Fruit fly (Drosophila melanogaster): ENCODE measurements around the gene CG43085.

Gene CG43085

dm6 chr3L:17657728-17658379 is 11.3 kb upstream of the CG43085 start (continued):
- TF ChIP-seq ss (GFP tag; optimal IDR thresholded peaks at IDR 0.05) (peak; percentile 70 to 82), CG9139 (GFP tag; optimal IDR thresholded peaks at IDR 0.05) (peak; percentile 75), Sox15 (GFP tag; optimal IDR thresholded peaks at IDR 0.05) (peak; percentile 58), svp (GFP tag) (peak; percentile 89), CG32006 (GFP tag; optimal IDR thresholded peaks at IDR 0.05) (peak; percentile 88), Ets96B (tag; optimal IDR thresholded peaks at IDR 0.05) (peak; percentile 86), Met (GFP tag; optimal IDR thresholded peaks at IDR 0.05) (peak; percentile 78), CG8319 (GFP tag; optimal IDR thresholded peaks at IDR 0.05) (peak; percentile 54), Blimp-1 (GFP tag; optimal IDR thresholded peaks at IDR 0.05) (peak; percentile 10), achi (GFP tag; optimal IDR thresholded peaks at IDR 0.05) (peak; percentile 87), fkh (GFP tag; optimal IDR thresholded peaks at IDR 0.05) (no peak), CG6808 (GFP tag; optimal IDR thresholded peaks at IDR 0.05) (peak; percentile 84), Smox (GFP tag; optimal IDR thresholded peaks at IDR 0.05) (peak; percentile 64), Ets21C (GFP tag; optimal IDR thresholded peaks at IDR 0.05) (peak; percentile 38), spab (GFP tag; optimal IDR thresholded peaks at IDR 0.05) (peak; percentile 80), Gug (GFP tag; IDR thresholded peaks at IDR 0.05) (peak; percentile 64), fd85E (GFP tag; optimal IDR thresholded peaks at IDR 0.05) (no peak), CG6163 (GFP tag; IDR thresholded peaks at IDR 0.05) (peak; percentile 77; the same call in 2 of the 3 replicates), Eip78C (GFP tag) (peak; percentile 95), Hr38 (GFP tag; optimal IDR thresholded peaks at IDR 0.05) (no peak), CG10669 (GFP tag; optimal IDR thresholded peaks at IDR 0.05) (peak; percentile 83), vri (GFP tag; optimal IDR thresholded peaks at IDR 0.05) (peak; percentile 42), CG11294 (GFP tag; IDR thresholded peaks at IDR 0.05) (peak; percentile 66; the same call in 1 of the 2 replicates), CG10631 (GFP tag; optimal IDR thresholded peaks at IDR 0.05) (peak; percentile 68), Eip75B (GFP tag; optimal IDR thresholded peaks at IDR 0.05) (peak; percentile 82), dac (GFP tag; optimal IDR thresholded peaks at IDR 0.05) (peak; percentile 57), CG11902 (GFP tag; optimal IDR thresholded peaks at IDR 0.05) (peak; percentile 60), CG1621 (tag; optimal IDR thresholded peaks at IDR 0.05) (peak; percentile 84), CG8632 (GFP tag; optimal IDR thresholded peaks at IDR 0.05) (peak; percentile 83), eg (GFP tag; IDR thresholded peaks at IDR 0.05) (peak; percentile 81), CG11762 (GFP tag; optimal IDR thresholded peaks at IDR 0.05; ENCODE audit: insufficient read depth) (peak; percentile 66), dsx (GFP tag; optimal IDR thresholded peaks at IDR 0.05; ENCODE audit: poor library complexity, severe bottlenecking) (peak; percentile 82), net (GFP tag; optimal IDR thresholded peaks at IDR 0.05) (peak; percentile 88), cyc (GFP tag; optimal IDR thresholded peaks at IDR 0.05) (peak; percentile 72), acj6 (GFP tag; optimal IDR thresholded peaks at IDR 0.05) (peak; percentile 83), lz (GFP tag; optimal IDR thresholded peaks at IDR 0.05) (peak; percentile 73), CG34406 (GFP tag; optimal IDR thresholded peaks at IDR 0.05) (peak; percentile 77), CG3919 (GFP tag; optimal IDR thresholded peaks at IDR 0.05) (peak; percentile 80), CG6276 (GFP tag; optimal IDR thresholded peaks at IDR 0.05) (peak; percentile 89), Sox102F (GFP tag; optimal IDR thresholded peaks at IDR 0.05) (peak; percentile 76), CG31627 (GFP tag; optimal IDR thresholded peaks at IDR 0.05) (peak; percentile 63)
